Fruit fly (Drosophila melanogaster): Measurements from ENCODE around the gene CG14292.

CG14292 gene

DNA sequence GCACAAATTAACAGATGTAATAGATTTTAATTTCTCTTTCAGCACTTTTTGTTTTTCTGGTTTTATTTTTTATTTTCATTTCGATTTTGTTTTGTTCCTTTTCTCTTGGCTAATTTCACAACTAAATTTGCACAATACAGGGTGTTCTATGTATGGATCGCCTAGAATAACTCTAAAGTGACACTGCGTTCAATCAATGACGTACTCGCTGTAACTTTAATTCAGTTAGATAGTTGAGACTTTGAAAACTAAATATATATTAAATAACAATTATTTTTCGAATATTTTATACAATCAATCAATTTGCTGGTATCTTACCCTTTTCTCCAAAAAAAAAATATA is 19.2 kb upstream of the CG14292 start:
- no peak for TF ChIP-seq Clk (GFP tag; optimal IDR thresholded peaks at IDR 0.05)
- no peak for TF ChIP-seq CG11617 (GFP tag; optimal IDR thresholded peaks at IDR 0.05)
- TF ChIP-seq Hr96 (GFP tag; optimal IDR thresholded peaks at IDR 0.05) = no peak
- no peak for TF ChIP-seq kay (GFP tag; ENCODE audit: borderline replicate concordance)
- TF ChIP-seq CG7045 (GFP tag; optimal IDR thresholded peaks at IDR 0.05) = no peak
- TF ChIP-seq tj (GFP tag; optimal IDR thresholded peaks at IDR 0.05) = no peak
- TF ChIP-seq CG12768 (GFP tag; optimal IDR thresholded peaks at IDR 0.05) = no peak
- no peak for TF ChIP-seq ovo (GFP tag; optimal IDR thresholded peaks at IDR 0.05)
- TF ChIP-seq pad (GFP tag; optimal IDR thresholded peaks at IDR 0.05) = no peak
- no peak for TF ChIP-seq cic (GFP tag; optimal IDR thresholded peaks at IDR 0.05)
- no peak for TF ChIP-seq CG5204 (GFP tag; optimal IDR thresholded peaks at IDR 0.05)
- no peak for TF ChIP-seq cnc (optimal IDR thresholded peaks at IDR 0.05)
- TF ChIP-seq bab1 (GFP tag; optimal IDR thresholded peaks at IDR 0.05) = no peak
- TF ChIP-seq CG1620 (GFP tag; optimal IDR thresholded peaks at IDR 0.05) = no peak
- no peak for TF ChIP-seq CG7101 (tag; optimal IDR thresholded peaks at IDR 0.05)
- TF ChIP-seq CG33017 (tag; optimal IDR thresholded peaks at IDR 0.05) = no peak
- TF ChIP-seq Mnt (GFP tag; optimal IDR thresholded peaks at IDR 0.05) = no peak
- TF ChIP-seq CG14711 (tag; optimal IDR thresholded peaks at IDR 0.05) = no peak
- no peak for TF ChIP-seq Crg-1 (GFP tag; optimal IDR thresholded peaks at IDR 0.05)

DNA sequence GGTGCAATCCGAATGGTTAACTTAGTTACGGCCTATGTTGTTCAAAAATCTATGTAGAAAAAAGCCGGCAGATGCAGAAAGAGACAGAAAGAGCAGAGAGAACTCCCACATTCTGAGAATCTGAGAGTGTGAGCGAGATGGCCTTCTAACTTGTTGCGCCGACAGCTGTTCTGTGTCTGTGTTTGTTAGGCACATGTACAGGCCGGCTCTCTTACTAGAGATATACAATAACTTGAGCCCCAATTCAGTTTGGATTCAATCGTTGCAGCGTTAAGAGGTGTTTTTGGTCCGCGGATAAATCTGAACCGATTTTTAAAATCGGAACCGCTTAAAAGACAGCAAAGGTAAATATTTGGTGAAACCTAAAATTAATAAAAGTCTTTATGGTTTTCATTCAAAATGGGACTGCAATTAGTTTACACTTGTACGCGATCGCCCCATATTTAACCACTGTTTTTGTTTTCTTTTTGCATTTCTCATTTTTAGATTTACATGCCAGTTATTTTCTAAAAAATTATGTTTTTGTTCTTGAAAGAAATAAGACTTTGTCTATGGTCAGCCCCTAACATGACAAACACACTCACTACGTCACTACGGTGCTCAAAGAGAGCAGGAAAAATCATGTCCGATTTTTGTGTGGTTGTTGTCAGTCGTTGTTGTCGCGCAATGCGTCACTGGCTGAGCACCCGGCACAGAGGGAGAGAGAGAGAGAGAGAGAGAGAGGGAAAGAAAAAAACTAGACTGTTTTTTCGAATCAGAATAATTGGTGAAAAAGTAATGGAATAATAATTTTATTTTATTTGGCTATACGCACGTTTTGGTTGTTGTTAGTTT is 18.6 kb upstream of the CG14292 start:
- peak; percentile 1 for TF ChIP-seq CG7101 (tag; optimal IDR thresholded peaks at IDR 0.05)
- no peak for TF ChIP-seq ovo (GFP tag; optimal IDR thresholded peaks at IDR 0.05)
- peak; percentile 97 for TF ChIP-seq kay (GFP tag; ENCODE audit: borderline replicate concordance)
- TF ChIP-seq Mnt (GFP tag; optimal IDR thresholded peaks at IDR 0.05) = peak; percentile 53

DNA sequence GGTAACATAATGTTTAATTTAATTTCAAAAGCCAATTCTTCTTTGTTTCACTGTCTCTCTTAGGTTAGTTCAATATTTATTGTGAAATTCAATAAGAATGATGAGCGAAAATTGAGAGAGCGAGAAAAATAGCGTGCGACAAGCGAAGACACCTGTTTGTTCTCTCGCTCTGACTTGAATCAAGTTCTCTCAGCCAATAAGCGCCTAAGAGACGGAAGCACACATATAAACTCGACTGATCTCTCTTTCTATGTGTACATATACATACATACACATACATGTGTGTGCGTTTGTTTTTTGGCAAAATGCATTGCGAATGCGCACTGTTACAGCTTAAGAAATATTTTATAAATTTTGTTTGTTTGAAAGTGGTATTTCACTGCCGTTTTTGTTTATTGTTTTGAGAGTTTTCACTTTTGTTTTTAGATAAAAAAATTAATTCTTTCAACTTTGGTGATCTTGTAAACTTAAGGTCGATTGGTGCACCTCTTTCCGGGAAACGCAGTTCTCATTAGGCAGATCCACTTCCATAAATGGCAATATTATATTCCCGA is 17.8 kb upstream of the CG14292 start:
- TF ChIP-seq CG7045 (GFP tag; optimal IDR thresholded peaks at IDR 0.05) = peak; percentile 21
- peak; percentile 38 for TF ChIP-seq Mnt (GFP tag; optimal IDR thresholded peaks at IDR 0.05)
- no peak for TF ChIP-seq Clk (GFP tag; optimal IDR thresholded peaks at IDR 0.05)
- TF ChIP-seq Crg-1 (GFP tag; optimal IDR thresholded peaks at IDR 0.05) = peak; percentile 26
- TF ChIP-seq bab1 (GFP tag; optimal IDR thresholded peaks at IDR 0.05) = no peak
- TF ChIP-seq Hr96 (GFP tag; optimal IDR thresholded peaks at IDR 0.05) = no peak
- TF ChIP-seq CG5204 (GFP tag; optimal IDR thresholded peaks at IDR 0.05) = no peak
- no peak for TF ChIP-seq CG33017 (tag; optimal IDR thresholded peaks at IDR 0.05)
- TF ChIP-seq CG12768 (GFP tag; optimal IDR thresholded peaks at IDR 0.05) = no peak
- TF ChIP-seq CG1620 (GFP tag; optimal IDR thresholded peaks at IDR 0.05) = no peak
- TF ChIP-seq toe (GFP tag; optimal IDR thresholded peaks at IDR 0.05) = no peak
- peak; percentile 77 for TF ChIP-seq kay (GFP tag; ENCODE audit: borderline replicate concordance)
- no peak for TF ChIP-seq cnc (optimal IDR thresholded peaks at IDR 0.05)
- no peak for TF ChIP-seq cic (GFP tag; optimal IDR thresholded peaks at IDR 0.05)
- TF ChIP-seq CG11617 (GFP tag; optimal IDR thresholded peaks at IDR 0.05) = no peak
- no peak for TF ChIP-seq pad (GFP tag; optimal IDR thresholded peaks at IDR 0.05)
- no peak for TF ChIP-seq CG7101 (tag; optimal IDR thresholded peaks at IDR 0.05)
- no peak for TF ChIP-seq CG14711 (tag; optimal IDR thresholded peaks at IDR 0.05)
- TF ChIP-seq ovo (GFP tag; optimal IDR thresholded peaks at IDR 0.05) = no peak
- no peak for TF ChIP-seq tj (GFP tag; optimal IDR thresholded peaks at IDR 0.05)

DNA sequence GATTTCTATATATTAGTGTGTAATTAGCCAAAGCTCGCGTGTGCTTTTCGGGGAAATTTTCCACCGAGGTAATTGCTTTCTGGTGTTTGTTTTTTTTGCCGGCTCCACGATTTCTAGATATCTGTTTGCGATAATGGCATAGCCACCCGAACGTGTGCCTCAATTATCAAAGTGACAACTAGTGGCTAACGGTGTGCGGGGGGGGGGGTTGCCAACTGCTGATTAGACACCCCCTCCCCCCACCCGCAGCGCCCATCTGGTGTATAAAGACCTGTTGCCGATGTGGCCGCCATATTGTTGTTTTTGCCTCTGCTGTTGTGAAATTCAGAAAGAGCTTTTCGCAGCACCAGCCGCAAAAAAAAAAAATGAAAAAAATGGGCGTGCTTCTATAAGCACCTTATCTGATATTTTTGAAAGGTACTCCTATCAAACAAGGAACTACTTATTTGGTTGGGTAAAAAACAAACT is 13.5 kb upstream of the CG14292 start:
- TF ChIP-seq pad (GFP tag; optimal IDR thresholded peaks at IDR 0.05) = peak; percentile 26
- peak; percentile 10 for TF ChIP-seq CG11617 (GFP tag; optimal IDR thresholded peaks at IDR 0.05)
- TF ChIP-seq CG33017 (tag; optimal IDR thresholded peaks at IDR 0.05) = no peak
- peak; percentile 38 for TF ChIP-seq Clk (GFP tag; optimal IDR thresholded peaks at IDR 0.05)
- peak; percentile 86 for TF ChIP-seq CG12768 (GFP tag; optimal IDR thresholded peaks at IDR 0.05)
- TF ChIP-seq bab1 (GFP tag; optimal IDR thresholded peaks at IDR 0.05) = no peak
- TF ChIP-seq CG5204 (GFP tag; optimal IDR thresholded peaks at IDR 0.05) = no peak
- TF ChIP-seq ovo (GFP tag; optimal IDR thresholded peaks at IDR 0.05) = peak; percentile 94
- TF ChIP-seq CG14711 (tag; optimal IDR thresholded peaks at IDR 0.05) = no peak
- peak; percentile 66 for TF ChIP-seq tj (GFP tag; optimal IDR thresholded peaks at IDR 0.05)
- TF ChIP-seq CG7045 (GFP tag; optimal IDR thresholded peaks at IDR 0.05) = peak; percentile 26
- peak; percentile 89 for TF ChIP-seq Mnt (GFP tag; optimal IDR thresholded peaks at IDR 0.05)
- TF ChIP-seq kay (GFP tag; ENCODE audit: borderline replicate concordance) = peak; percentile 73
- no peak for TF ChIP-seq cnc (optimal IDR thresholded peaks at IDR 0.05)
- TF ChIP-seq cic (GFP tag; optimal IDR thresholded peaks at IDR 0.05) = peak; percentile 97
- peak; percentile 26 for TF ChIP-seq CG7101 (tag; optimal IDR thresholded peaks at IDR 0.05)
- peak; percentile 60 for TF ChIP-seq Hr96 (GFP tag; optimal IDR thresholded peaks at IDR 0.05)
- peak; percentile 23 for TF ChIP-seq toe (GFP tag; optimal IDR thresholded peaks at IDR 0.05)
- peak; percentile 7 for TF ChIP-seq CG1620 (GFP tag; optimal IDR thresholded peaks at IDR 0.05)
- TF ChIP-seq Crg-1 (GFP tag; optimal IDR thresholded peaks at IDR 0.05) = no peak

DNA sequence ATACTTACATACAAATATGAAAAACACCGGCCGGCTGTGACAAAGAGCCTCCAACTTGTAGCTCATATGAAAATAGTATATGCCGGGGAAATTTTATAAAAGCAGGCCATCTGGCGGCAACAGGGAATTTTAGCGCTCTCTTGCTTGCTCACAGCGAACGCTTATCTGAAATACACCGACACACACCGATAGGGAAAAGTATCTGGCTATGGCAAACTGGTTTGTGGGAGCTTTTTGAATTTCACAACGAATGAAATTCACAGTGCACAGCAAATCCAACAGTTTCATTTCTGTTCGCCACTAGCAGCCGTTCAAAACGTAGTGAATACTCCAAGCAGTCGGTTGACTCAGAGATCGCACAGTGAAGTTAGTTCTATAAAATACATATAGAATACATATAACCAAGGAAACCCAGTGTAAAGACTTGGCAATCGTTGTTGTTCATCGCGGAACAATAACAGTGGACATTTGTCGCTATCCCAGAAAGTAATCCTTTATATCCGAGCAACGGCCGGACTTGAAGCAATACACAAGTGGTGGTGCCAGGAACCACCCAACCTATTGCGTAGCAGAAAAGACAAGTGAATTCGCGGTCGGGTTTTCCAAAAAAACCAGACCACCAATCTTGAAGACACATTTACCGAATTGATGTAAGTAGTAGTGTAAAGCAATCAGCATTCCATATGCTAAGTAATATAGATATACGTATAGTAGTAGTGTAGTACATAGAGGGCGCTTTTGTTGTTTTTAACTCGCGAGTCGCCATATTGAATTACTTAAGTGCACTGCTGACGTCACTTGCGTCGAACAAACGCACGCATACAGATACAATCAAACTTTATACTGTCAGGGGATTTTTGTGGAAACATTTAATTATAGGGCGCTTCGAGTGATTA is 12.8 kb upstream of the CG14292 start:
- TF ChIP-seq kay (GFP tag; ENCODE audit: borderline replicate concordance) (peak; percentile 99), CG5204 (GFP tag; optimal IDR thresholded peaks at IDR 0.05) (no peak), cic (GFP tag; optimal IDR thresholded peaks at IDR 0.05) (peak; percentile 86), tj (GFP tag; optimal IDR thresholded peaks at IDR 0.05) (peak; percentile 48), Crg-1 (GFP tag; optimal IDR thresholded peaks at IDR 0.05) (peak; percentile 14), ovo (GFP tag; optimal IDR thresholded peaks at IDR 0.05) (no peak), pad (GFP tag; optimal IDR thresholded peaks at IDR 0.05) (peak; percentile 31), CG7045 (GFP tag; optimal IDR thresholded peaks at IDR 0.05) (no peak), CG12768 (GFP tag; optimal IDR thresholded peaks at IDR 0.05) (peak; percentile 62), Mnt (GFP tag; optimal IDR thresholded peaks at IDR 0.05) (peak; percentile 67), Hr96 (GFP tag; optimal IDR thresholded peaks at IDR 0.05) (no peak), bab1 (GFP tag; optimal IDR thresholded peaks at IDR 0.05) (peak; percentile 47), CG11617 (GFP tag; optimal IDR thresholded peaks at IDR 0.05) (peak; percentile 51), cnc (optimal IDR thresholded peaks at IDR 0.05) (no peak), toe (GFP tag; optimal IDR thresholded peaks at IDR 0.05) (peak; percentile 47), CG7101 (tag; optimal IDR thresholded peaks at IDR 0.05) (peak; percentile 69), CG33017 (tag; optimal IDR thresholded peaks at IDR 0.05) (peak; percentile 83), CG1620 (GFP tag; optimal IDR thresholded peaks at IDR 0.05) (peak; percentile 6), CG14711 (tag; optimal IDR thresholded peaks at IDR 0.05) (peak; percentile 51), Clk (GFP tag; optimal IDR thresholded peaks at IDR 0.05) (no peak)
